Comparison of ENCODE assay signal across 5 fruit fly cellular contexts in genomic region chr3R:16221359-16222299, dm6.
TF ChIP-seq lines count a peak whose summit lies in the region.

No protein-coding gene starts in this region.

TF ChIP-seq in whole organism, adult, 20 proteins besides CTCF, POLR2A, EP300 and RAD21 (continued from another document):
- no peak for TF ChIP-seq Clk (GFP tag; optimal IDR thresholded peaks at IDR 0.05; lab: Kevin White, UChicago)

TF ChIP-seq in whole organism, embryonic, 481 proteins besides CTCF, POLR2A, EP300 and RAD21 (continued from another document and continues in another):
- TF ChIP-seq ERR (GFP tag; optimal IDR thresholded peaks at IDR 0.05; lab: Kevin White, UChicago) = no peak
- peak; percentile 88 for TF ChIP-seq grau (tag; optimal IDR thresholded peaks at IDR 0.05; lab: Kevin White, UChicago)
- TF ChIP-seq HLH4C (GFP tag; IDR thresholded peaks at IDR 0.05; lab: Robert Waterston, UW; ENCODE audit: partially characterized antibody) = no peak; the same call in 2 of the 3 replicates
- TF ChIP-seq jumu (GFP tag; optimal IDR thresholded peaks at IDR 0.05; lab: Kevin White, UChicago) = no peak
- peak; percentile 97 for TF ChIP-seq CG13775 (GFP tag; optimal IDR thresholded peaks at IDR 0.05; lab: Kevin White, UChicago)
- TF ChIP-seq CG4404 (GFP tag; IDR thresholded peaks at IDR 0.05; lab: Robert Waterston, UW) = peak; percentile 69
- TF ChIP-seq eyg (GFP tag; optimal IDR thresholded peaks at IDR 0.05; lab: Kevin White, UChicago) = peak; percentile 9
- peak; percentile 50 for TF ChIP-seq corto (GFP tag; optimal IDR thresholded peaks at IDR 0.05; lab: Kevin White, UChicago)
- TF ChIP-seq gt (GFP tag; IDR thresholded peaks at IDR 0.05; lab: Robert Waterston, UW) = peak; percentile 54
- peak; percentile 59; the same call in 1 of the 2 replicates for TF ChIP-seq stc (GFP tag; IDR thresholded peaks at IDR 0.05; lab: Robert Waterston, UW)
- TF ChIP-seq CG4328 (GFP tag; optimal IDR thresholded peaks at IDR 0.05; lab: Kevin White, UChicago) = peak; percentile 93
- peak; percentile 79 for TF ChIP-seq fd3F (GFP tag; optimal IDR thresholded peaks at IDR 0.05; lab: Kevin White, UChicago)
- TF ChIP-seq peb (GFP tag; IDR thresholded peaks at IDR 0.05; lab: Robert Waterston, UW) = no peak; the same call in 1 of the 2 replicates
- TF ChIP-seq Hand (GFP tag; optimal IDR thresholded peaks at IDR 0.05; lab: Kevin White, UChicago) = peak; percentile 81
- TF ChIP-seq B-H1 (GFP tag; IDR thresholded peaks at IDR 0.05; lab: Robert Waterston, UW) = peak; percentile 38
- TF ChIP-seq Ets65A (GFP tag; lab: Kevin White, UChicago) = peak; percentile 94
- TF ChIP-seq gce (GFP tag; IDR thresholded peaks at IDR 0.05; lab: Robert Waterston, UW) = peak; percentile 64; the same call in 2 of the 3 replicates
- no peak for TF ChIP-seq Opbp (GFP tag; IDR thresholded peaks at IDR 0.05; lab: Robert Waterston, UW; ENCODE audit: partially characterized antibody)
- TF ChIP-seq Taf1 (GFP tag; IDR thresholded peaks at IDR 0.05; lab: Robert Waterston, UW) = peak; percentile 17; the same call in 1 of the 2 replicates
- peak; percentile 96 for TF ChIP-seq phol (tag; optimal IDR thresholded peaks at IDR 0.05; lab: Kevin White, UChicago)
- peak; percentile 55 for TF ChIP-seq CG15011 (GFP tag; optimal IDR thresholded peaks at IDR 0.05; lab: Kevin White, UChicago)
- peak; percentile 96 for TF ChIP-seq CG11504 (tag; optimal IDR thresholded peaks at IDR 0.05; lab: Kevin White, UChicago)
- TF ChIP-seq luna (GFP tag; optimal IDR thresholded peaks at IDR 0.05; lab: Kevin White, UChicago) = no peak
- TF ChIP-seq fd102C (GFP tag; optimal IDR thresholded peaks at IDR 0.05; lab: Kevin White, UChicago) = no peak
- 0 out of 2 replicates have a peak, but pooled peaks have one; percentile 9 for TF ChIP-seq Lim3 (GFP tag; IDR thresholded peaks at IDR 0.05; lab: Robert Waterston, UW)
- no peak for TF ChIP-seq CG34376 (GFP tag; optimal IDR thresholded peaks at IDR 0.05; lab: Kevin White, UChicago)
- TF ChIP-seq bigmax (GFP tag; optimal IDR thresholded peaks at IDR 0.05; lab: Kevin White, UChicago) = no peak
- peak in 1 of 2 experiments; percentile 55 for TF ChIP-seq Pdp1 (GFP tag; optimal IDR thresholded peaks at IDR 0.05; lab: Kevin White, UChicago)
- TF ChIP-seq CG6765 (GFP tag; optimal IDR thresholded peaks at IDR 0.05; lab: Kevin White, UChicago) = peak; percentile 91
- peak; percentile 95 for TF ChIP-seq BtbVII (GFP tag; optimal IDR thresholded peaks at IDR 0.05; lab: Kevin White, UChicago)
- TF ChIP-seq sens-2 (GFP tag; IDR thresholded peaks at IDR 0.05; lab: Robert Waterston, UW) = peak; percentile 20; the same call in 1 of the 2 replicates

TF ChIP-seq in whole organism, prepupa, 60 proteins besides CTCF, POLR2A, EP300 and RAD21 (continued from another document and continues in another):
- TF ChIP-seq CG8319 (GFP tag; optimal IDR thresholded peaks at IDR 0.05; lab: Kevin White, UChicago) (peak; percentile 58), dac (GFP tag; optimal IDR thresholded peaks at IDR 0.05; lab: Kevin White, UChicago) (peak; percentile 89), CG3032 (tag; optimal IDR thresholded peaks at IDR 0.05; lab: Kevin White, UChicago) (peak; percentile 89), CG6792 (GFP tag; optimal IDR thresholded peaks at IDR 0.05; lab: Kevin White, UChicago) (peak; percentile 82), CG16779 (tag; optimal IDR thresholded peaks at IDR 0.05; lab: Kevin White, UChicago) (peak; percentile 88), salr (GFP tag; optimal IDR thresholded peaks at IDR 0.05; lab: Kevin White, UChicago) (peak in 1 of 2 experiments; percentile 99), cyc (GFP tag; optimal IDR thresholded peaks at IDR 0.05; lab: Kevin White, UChicago) (peak; percentile 43), fd85E (GFP tag; optimal IDR thresholded peaks at IDR 0.05; lab: Kevin White, UChicago) (no peak), spab (GFP tag; optimal IDR thresholded peaks at IDR 0.05; lab: Kevin White, UChicago) (peak; percentile 92), Met (GFP tag; optimal IDR thresholded peaks at IDR 0.05; lab: Kevin White, UChicago) (peak; percentile 70), net (GFP tag; optimal IDR thresholded peaks at IDR 0.05; lab: Kevin White, UChicago) (peak; percentile 82), CG34406 (GFP tag; optimal IDR thresholded peaks at IDR 0.05; lab: Kevin White, UChicago) (peak; percentile 88), Sox15 (GFP tag; optimal IDR thresholded peaks at IDR 0.05; lab: Kevin White, UChicago) (peak; percentile 81), Blimp-1 (GFP tag; optimal IDR thresholded peaks at IDR 0.05; lab: Kevin White, UChicago) (peak; percentile 79), lz (GFP tag; optimal IDR thresholded peaks at IDR 0.05; lab: Kevin White, UChicago) (peak; percentile 68), eg (GFP tag; IDR thresholded peaks at IDR 0.05; lab: Robert Waterston, UW) (peak; percentile 72; the same call in 2 of the 3 replicates), CG6276 (GFP tag; optimal IDR thresholded peaks at IDR 0.05; lab: Kevin White, UChicago) (peak; percentile 97), Hr39 (GFP tag; optimal IDR thresholded peaks at IDR 0.05; lab: Kevin White, UChicago) (peak; percentile 37), CG8119 (GFP tag; IDR thresholded peaks at IDR 0.05; lab: Robert Waterston, UW) (peak; percentile 83), Ets96B (tag; optimal IDR thresholded peaks at IDR 0.05; lab: Kevin White, UChicago) (peak; percentile 84), CG8632 (GFP tag; optimal IDR thresholded peaks at IDR 0.05; lab: Kevin White, UChicago) (peak; percentile 86), Smox (GFP tag; optimal IDR thresholded peaks at IDR 0.05; lab: Kevin White, UChicago) (peak; percentile 67), fd59A (GFP tag; optimal IDR thresholded peaks at IDR 0.05; lab: Kevin White, UChicago) (peak; percentile 76), Hr38 (GFP tag; optimal IDR thresholded peaks at IDR 0.05; lab: Kevin White, UChicago) (no peak), Eip78C (GFP tag; lab: Kevin White, UChicago) (peak; percentile 94), dsx (GFP tag; optimal IDR thresholded peaks at IDR 0.05; lab: Kevin White, UChicago; ENCODE audit: poor library complexity, severe bottlenecking) (peak; percentile 83), CG10631 (GFP tag; optimal IDR thresholded peaks at IDR 0.05; lab: Kevin White, UChicago) (peak; percentile 90), Lpt (GFP tag; optimal IDR thresholded peaks at IDR 0.05; lab: Kevin White, UChicago) (peak; percentile 80), achi (GFP tag; optimal IDR thresholded peaks at IDR 0.05; lab: Kevin White, UChicago) (peak; percentile 85), CG31627 (GFP tag; optimal IDR thresholded peaks at IDR 0.05; lab: Kevin White, UChicago) (peak; percentile 37), CG6808 (GFP tag; optimal IDR thresholded peaks at IDR 0.05; lab: Kevin White, UChicago) (peak; percentile 91), Eip75B (GFP tag; optimal IDR thresholded peaks at IDR 0.05; lab: Kevin White, UChicago) (peak; percentile 63), topi (GFP tag; optimal IDR thresholded peaks at IDR 0.05; lab: Kevin White, UChicago) (peak; percentile 67)

TF ChIP-seq in whole organism, pupa, 21 proteins besides CTCF, POLR2A, EP300 and RAD21 (continued from another document):
- peak; percentile 44 for TF ChIP-seq CG12605 (GFP tag; IDR thresholded peaks at IDR 0.05; lab: Robert Waterston, UW)

TF ChIP-seq in whole organism, wandering third instar larva, 38 proteins besides CTCF, POLR2A, EP300 and RAD21 (continued from another document):
- TF ChIP-seq Dif (GFP tag; optimal IDR thresholded peaks at IDR 0.05; lab: Kevin White, UChicago; ENCODE audit: partially characterized antibody) (no peak), Jra (GFP tag; optimal IDR thresholded peaks at IDR 0.05; lab: Kevin White, UChicago) (no peak), h (GFP tag; optimal IDR thresholded peaks at IDR 0.05; lab: Kevin White, UChicago) (peak; percentile 47), CrebA (GFP tag; optimal IDR thresholded peaks at IDR 0.05; lab: Kevin White, UChicago; ENCODE audit: borderline replicate concordance) (no peak), dmrt93B (GFP tag; optimal IDR thresholded peaks at IDR 0.05; lab: Kevin White, UChicago) (peak; percentile 85), lola (GFP tag; optimal IDR thresholded peaks at IDR 0.05; lab: Kevin White, UChicago) (no peak), Mio (GFP tag; optimal IDR thresholded peaks at IDR 0.05; lab: Kevin White, UChicago) (no peak), Rel (GFP tag; optimal IDR thresholded peaks at IDR 0.05; lab: Kevin White, UChicago) (no peak), Rel (tag; optimal IDR thresholded peaks at IDR 0.05; lab: Kevin White, UChicago) (no peak), Hr78 (GFP tag; optimal IDR thresholded peaks at IDR 0.05; lab: Kevin White, UChicago) (no peak), woc (GFP tag; optimal IDR thresholded peaks at IDR 0.05; lab: Kevin White, UChicago) (peak; percentile 7), ey (GFP tag; optimal IDR thresholded peaks at IDR 0.05; lab: Kevin White, UChicago) (peak; percentile 33), Vsx2 (GFP tag; optimal IDR thresholded peaks at IDR 0.05; lab: Kevin White, UChicago; ENCODE audit: partially characterized antibody) (no peak), Abd-B (GFP tag; optimal IDR thresholded peaks at IDR 0.05; lab: Kevin White, UChicago) (no peak), sv (GFP tag; optimal IDR thresholded peaks at IDR 0.05; lab: Kevin White, UChicago) (peak; percentile 67)
